Worm (Caenorhabditis elegans) whole organism, late embryonic: ENCODE data around the gene spp-10.

Source experiments
- ceh-2 ChIP-seq: sonication (generic microtip); optimal IDR thresholded peaks from 2 replicates; lab custom pipeline; 2016; ENCODE audit warnings: missing genotype, missing genetic modification characterization, missing compliant biosample characterization
- dve-1 ChIP-seq: sonication (generic microtip); optimal IDR thresholded peaks from 2 replicates; lab custom pipeline; 2017; ENCODE audit warnings: antibody characterized with exemption, mild to moderate bottlenecking, missing genetic modification characterization, missing compliant biosample characterization
- elt-2 ChIP-seq: sonication (generic microtip); optimal IDR thresholded peaks from 2 replicates; lab custom pipeline; 2016; ENCODE audit warnings: missing genetic modification reagents, missing genetic modification characterization, missing compliant biosample characterization
- pqm-1 ChIP-seq: sonication (generic microtip); optimal IDR thresholded peaks from 2 replicates; lab custom pipeline; 2016; ENCODE audit warnings: missing genetic modification characterization, missing compliant biosample characterization

DNA sequence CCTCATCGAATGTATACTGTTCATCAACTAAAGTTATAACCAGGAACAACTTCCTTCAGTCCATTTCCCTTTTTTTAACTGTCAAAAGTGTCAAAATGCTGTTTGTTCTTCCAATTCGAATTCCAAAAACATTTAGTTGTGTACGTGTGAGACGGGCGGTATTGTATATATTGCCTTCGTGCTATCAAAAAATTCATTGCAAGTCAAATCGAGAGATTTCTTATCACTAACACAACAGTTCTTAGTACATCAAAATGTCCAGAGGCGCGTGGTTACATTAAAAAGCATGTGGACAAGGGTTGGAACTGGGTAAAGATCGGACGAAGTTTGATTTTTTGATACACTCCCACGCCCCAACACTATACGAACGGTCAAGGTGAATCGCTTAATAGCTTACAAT lies 51.4 kb downstream of the spp-10 start:
- TF ChIP-seq elt-2 (tag; lab: Kevin White, UChicago) (peak; percentile 9), ceh-2 (tag; lab: Kevin White, UChicago) (no peak), pqm-1 (no peak), dve-1 (tag; lab: Kevin White, UChicago) (no peak)
